Worm (Caenorhabditis elegans): Measurements from ENCODE around the gene T14B4.1.
A peak's percentile ranks its signal among the peaks of the same experiment; 100 is the strongest.
"Not testable (repeated sequence)": the region's sequence is repeated elsewhere in the genome, so short reads cannot be mapped to it uniquely, and the experiment has no call there.

Gene T14B4.1

ce11 chrII:6772482-6772881 lies 35.8 kb downstream of the T14B4.1 start:
- peak; percentile 73 for TF ChIP-seq ces-1 (GFP tag; optimal IDR thresholded peaks at IDR 0.05)
- TF ChIP-seq hlh-1 (tag; optimal IDR thresholded peaks at IDR 0.05): no peak

- not testable (repeated sequence) for TF ChIP-seq elt-1 (tag; optimal IDR thresholded peaks at IDR 0.05; ENCODE audit: borderline replicate concordance, insufficient read depth); nhr-237 (tag; optimal IDR thresholded peaks at IDR 0.05); unc-120 (tag; optimal IDR thresholded peaks at IDR 0.05; ENCODE audit: poor library complexity, severe bottlenecking)
These were observed 38.4 kb downstream of the T14B4.1 start, which contains the start of gene agr-1 for ce11 chrII:6775076-6775475. Gene agr-1, minus strand, starts transcription at chrII:6775176.

ce11 chrII:6776418-6777034 lies 39.8 kb downstream of the T14B4.1 start, which contains the start of gene ssup-72:
Gene ssup-72, plus strand, starts transcription at chrII:6776598.
- no peak for TF ChIP-seq nhr-76 (tag; optimal IDR thresholded peaks at IDR 0.05)
- TF ChIP-seq M03D4.4 (tag; optimal IDR thresholded peaks at IDR 0.05): no peak
- TF ChIP-seq sptf-1 (tag; optimal IDR thresholded peaks at IDR 0.05): peak; percentile 9
- peak; percentile 44 for TF ChIP-seq ces-1 (GFP tag; optimal IDR thresholded peaks at IDR 0.05)
- no peak for TF ChIP-seq drap-1 (GFP tag; optimal IDR thresholded peaks at IDR 0.05)

ce11 chrII:6779104-6779503 lies 42.4 kb downstream of the T14B4.1 start, which contains the start of gene T13C2.7:
Gene T13C2.7, plus strand, starts transcription at chrII:6779404.
- TF ChIP-seq mep-1 (tag; optimal IDR thresholded peaks at IDR 0.05): no peak
- no peak for TF ChIP-seq tbx-8 (GFP tag; optimal IDR thresholded peaks at IDR 0.05)

ce11 chrII:6781231-6781630 lies 44.5 kb downstream of the T14B4.1 start:
- TF ChIP-seq elt-3 (tag; optimal IDR thresholded peaks at IDR 0.05): no peak
- TF ChIP-seq nhr-12 (tag; optimal IDR thresholded peaks at IDR 0.05): no peak
- TF ChIP-seq ceh-39 (tag; optimal IDR thresholded peaks at IDR 0.05): no peak
- TF ChIP-seq ces-1 (GFP tag; optimal IDR thresholded peaks at IDR 0.05): no peak
- TF ChIP-seq lin-32 (GFP tag; optimal IDR thresholded peaks at IDR 0.05): no peak
- no peak for TF ChIP-seq bed-3 (GFP tag; optimal IDR thresholded peaks at IDR 0.05)
- TF ChIP-seq pha-4 (tag; optimal IDR thresholded peaks at IDR 0.05): no peak
- TF ChIP-seq ztf-11 (tag; optimal IDR thresholded peaks at IDR 0.05): no peak

ce11 chrII:6781983-6782382 lies 45.3 kb downstream of the T14B4.1 start:
- TF ChIP-seq tbx-8 (GFP tag; optimal IDR thresholded peaks at IDR 0.05): no peak
- TF ChIP-seq nhr-237 (tag; optimal IDR thresholded peaks at IDR 0.05): no peak
- TF ChIP-seq ces-1 (GFP tag; optimal IDR thresholded peaks at IDR 0.05): no peak

ce11 chrII:6782738-6783163 lies 46.0 kb downstream of the T14B4.1 start:
- TF ChIP-seq nhr-2 (tag; optimal IDR thresholded peaks at IDR 0.05): no peak
- TF ChIP-seq sptf-1 (tag; optimal IDR thresholded peaks at IDR 0.05): peak; percentile 40
- peak; percentile 19 for TF ChIP-seq ceh-39 (tag; optimal IDR thresholded peaks at IDR 0.05)
- no peak for TF ChIP-seq ceh-43 (GFP tag; optimal IDR thresholded peaks at IDR 0.05)
- TF ChIP-seq mab-5 (tag; optimal IDR thresholded peaks at IDR 0.05): no peak
- no peak for TF ChIP-seq lin-32 (GFP tag; optimal IDR thresholded peaks at IDR 0.05)
- TF ChIP-seq cnd-1 (tag; optimal IDR thresholded peaks at IDR 0.05): peak; percentile 36
- TF ChIP-seq mls-2 (tag; optimal IDR thresholded peaks at IDR 0.05): no peak
- peak; percentile 71 for TF ChIP-seq pha-4 (tag; optimal IDR thresholded peaks at IDR 0.05)
- peak; percentile 8 for TF ChIP-seq mep-1 (tag; optimal IDR thresholded peaks at IDR 0.05)
- no peak for TF ChIP-seq unc-120 (tag; optimal IDR thresholded peaks at IDR 0.05; ENCODE audit: poor library complexity, severe bottlenecking)
- TF ChIP-seq hlh-1 (tag; optimal IDR thresholded peaks at IDR 0.05): peak; percentile 9
- no peak for TF ChIP-seq nhr-76 (tag; optimal IDR thresholded peaks at IDR 0.05)

- TF ChIP-seq mls-2 (tag; optimal IDR thresholded peaks at IDR 0.05) (no peak), unc-120 (tag; optimal IDR thresholded peaks at IDR 0.05; ENCODE audit: poor library complexity, severe bottlenecking) (no peak), nhr-12 (tag; optimal IDR thresholded peaks at IDR 0.05) (no peak), elt-1 (tag; optimal IDR thresholded peaks at IDR 0.05; ENCODE audit: borderline replicate concordance, insufficient read depth) (no peak)
These were observed 46.7 kb downstream of the T14B4.1 start, which contains the start of gene gldi-2 for ce11 chrII:6783377-6783829. Gene gldi-2, plus strand, starts transcription at chrII:6783427.

Measured in whole organism, mixed stage, embryonic.